Worm (Caenorhabditis elegans): ENCODE results near the gene C50E3.6.
A peak's percentile ranks its signal among the peaks of the same experiment; 100 is the strongest.

C50E3.6 gene

DNA sequence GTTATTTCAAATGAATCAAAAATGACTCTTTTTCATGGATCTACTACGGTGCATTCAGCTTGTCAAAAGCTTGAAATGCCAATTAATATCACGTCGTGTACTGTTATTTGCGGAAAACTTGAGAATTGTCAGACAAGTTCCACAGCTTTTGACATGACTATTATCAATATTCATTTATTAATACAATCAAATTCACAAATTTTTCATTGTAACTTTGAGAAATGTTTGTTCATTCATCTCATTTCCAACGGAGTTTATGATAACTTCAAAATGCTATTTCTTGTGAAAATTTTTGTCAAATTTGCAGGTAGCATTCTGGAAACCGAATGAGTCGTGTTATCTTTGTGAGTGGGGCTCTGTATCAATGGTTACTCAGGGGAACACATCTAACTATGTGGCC is 27.8 kb upstream of the C50E3.6 start, which contains the start of gene C50E3.15:
C50E3.15 (plus strand) TSS at position 301 of the 400 bp plus-strand sequence.
- TF ChIP-seq lin-14 (GFP tag; optimal IDR thresholded peaks at IDR 0.05), result no peak
- no peak for TF ChIP-seq ceh-8 (GFP tag; optimal IDR thresholded peaks at IDR 0.05)
- TF ChIP-seq unc-86 (tag; optimal IDR thresholded peaks at IDR 0.05), result no peak
- no peak for TF ChIP-seq swsn-7 (tag; optimal IDR thresholded peaks at IDR 0.05)
- TF ChIP-seq nhr-28 (tag; optimal IDR thresholded peaks at IDR 0.05), result no peak
- no peak for TF ChIP-seq egl-13 (tag; optimal IDR thresholded peaks at IDR 0.05)
- no peak for TF ChIP-seq mab-9 (GFP tag; IDR thresholded peaks at IDR 0.05)
- TF ChIP-seq ets-5 (GFP tag; IDR thresholded peaks at IDR 0.05), result no peak
- no peak for TF ChIP-seq zag-1 (tag; optimal IDR thresholded peaks at IDR 0.05)
- TF ChIP-seq isw-1 (GFP tag; IDR thresholded peaks at IDR 0.05), result no peak
- TF ChIP-seq dpl-1 (GFP tag; optimal IDR thresholded peaks at IDR 0.05), result no peak
- no peak for TF ChIP-seq sup-37 (GFP tag; optimal IDR thresholded peaks at IDR 0.05)
- no peak for TF ChIP-seq ztf-11 (tag; optimal IDR thresholded peaks at IDR 0.05)

DNA sequence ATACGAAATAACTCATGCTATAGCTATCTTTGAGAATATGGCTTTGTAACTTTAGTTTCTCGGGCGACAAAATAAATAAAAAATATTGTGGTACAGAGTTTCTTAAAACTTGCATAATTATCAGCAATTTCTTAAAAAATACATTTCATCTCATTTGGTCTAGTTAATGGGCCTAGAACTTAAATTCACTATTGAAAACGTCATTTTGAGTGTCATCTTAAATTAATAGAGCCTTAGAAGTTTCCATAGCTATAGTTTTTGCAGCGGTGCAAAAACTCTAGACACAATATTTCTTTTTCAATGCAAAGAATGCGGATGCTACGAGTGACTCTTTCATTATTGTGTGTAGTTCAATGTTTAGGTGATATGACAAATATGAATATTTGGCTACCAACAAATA is 21.7 kb upstream of the C50E3.6 start, which contains the start of gene clec-215:
clec-215 (plus strand) TSS at position 301 of the 400 bp plus-strand sequence.
- TF ChIP-seq C34B4.2 (tag; optimal IDR thresholded peaks at IDR 0.05) (no peak), nhr-28 (tag; optimal IDR thresholded peaks at IDR 0.05) (no peak), nhr-19 (GFP tag; conservative IDR thresholded peaks at IDR 0.05) (no peak), swsn-7 (tag; optimal IDR thresholded peaks at IDR 0.05) (no peak), efl-3 (GFP tag; optimal IDR thresholded peaks at IDR 0.05) (no peak), aly-2 (tag; optimal IDR thresholded peaks at IDR 0.05) (no peak), nhr-47 (tag; optimal IDR thresholded peaks at IDR 0.05) (no peak), lsy-2 (tag; optimal IDR thresholded peaks at IDR 0.05) (no peak), zip-4 (GFP tag; optimal IDR thresholded peaks at IDR 0.05) (no peak), lir-3 (tag; optimal IDR thresholded peaks at IDR 0.05; ENCODE audit: poor library complexity) (no peak), unc-86 (tag; optimal IDR thresholded peaks at IDR 0.05) (no peak), ceh-90 (tag; optimal IDR thresholded peaks at IDR 0.05) (no peak), ceh-8 (GFP tag; optimal IDR thresholded peaks at IDR 0.05) (no peak), lin-14 (GFP tag; optimal IDR thresholded peaks at IDR 0.05) (no peak), nhr-77 (tag; optimal IDR thresholded peaks at IDR 0.05) (no peak), lin-13 (GFP tag; optimal IDR thresholded peaks at IDR 0.05) (no peak), grh-1 (GFP tag; IDR thresholded peaks at IDR 0.05) (no peak), unc-62 (GFP tag; optimal IDR thresholded peaks at IDR 0.05) (no peak), fkh-4 (tag; optimal IDR thresholded peaks at IDR 0.05; ENCODE audit: borderline replicate concordance) (no peak)

DNA sequence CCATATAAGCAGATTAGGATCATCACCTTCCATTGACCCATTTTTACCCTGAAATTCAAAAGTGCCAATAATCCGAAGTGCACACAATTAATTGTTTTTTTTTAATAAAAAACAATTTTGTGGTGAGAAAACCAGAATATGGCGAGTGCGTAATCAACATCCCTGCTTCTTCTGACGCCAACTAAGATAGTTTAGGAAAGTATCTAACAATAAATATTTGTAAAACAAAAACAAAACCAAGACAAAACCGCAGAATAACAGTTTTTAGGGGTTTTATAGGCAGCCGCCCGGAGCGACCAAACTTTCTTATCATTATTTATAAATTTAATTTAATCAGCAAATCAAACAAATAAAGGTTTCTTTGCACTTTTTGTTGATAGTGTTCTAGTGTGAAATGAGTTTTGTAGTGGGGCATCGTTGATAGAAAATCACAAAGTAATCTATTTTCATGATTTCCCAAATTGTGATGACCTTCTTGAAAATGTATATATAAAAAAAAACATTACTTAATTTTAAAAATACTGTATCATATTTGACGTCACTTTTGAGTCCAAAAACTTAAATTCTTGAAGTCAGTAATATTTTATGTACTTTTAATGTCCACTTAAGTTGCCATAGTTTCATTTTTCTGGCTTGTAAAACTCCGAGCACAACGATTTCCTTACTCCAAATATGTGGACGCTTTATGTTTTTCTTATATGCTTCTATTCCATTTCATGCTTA is 19.5 kb upstream of the C50E3.6 start, which contains the start of the genes folt-3 and clec-214:
folt-3 (minus strand) TSS at position 51 of the 723 bp plus-strand sequence.
clec-214 (plus strand) TSS at position 673 of the 723 bp plus-strand sequence.
- TF ChIP-seq elt-2 (tag; optimal IDR thresholded peaks at IDR 0.05), result peak; percentile 32
- no peak for TF ChIP-seq nhr-47 (tag; optimal IDR thresholded peaks at IDR 0.05)

DNA sequence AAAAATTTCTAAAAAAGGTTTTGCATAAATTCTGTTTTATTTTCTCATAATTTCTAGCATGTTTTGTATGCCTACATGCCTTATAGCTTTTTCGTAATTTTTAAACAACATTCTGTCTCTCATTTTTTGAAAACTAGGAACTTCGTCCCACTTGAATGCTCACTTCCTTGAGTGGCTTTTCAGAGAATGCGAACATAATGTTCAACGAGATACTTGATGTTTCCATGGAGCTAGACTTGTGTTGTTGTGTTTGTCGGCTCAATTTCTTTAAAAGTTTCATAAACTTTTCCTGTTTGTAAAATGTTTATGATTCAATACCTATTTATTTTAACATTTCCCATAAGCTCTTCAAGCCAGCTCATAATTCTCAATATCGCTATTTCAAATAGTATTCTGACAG is 14.5 kb upstream of the C50E3.6 start, which contains the start of gene clec-213:
clec-213 (plus strand) TSS at position 301 of the 400 bp plus-strand sequence.
- no peak for TF ChIP-seq egl-13 (tag; optimal IDR thresholded peaks at IDR 0.05)
- TF ChIP-seq lin-39 (tag; optimal IDR thresholded peaks at IDR 0.05), result no peak
- no peak for TF ChIP-seq nhr-28 (tag; optimal IDR thresholded peaks at IDR 0.05)
- no peak for TF ChIP-seq ceh-63 (GFP tag; optimal IDR thresholded peaks at IDR 0.05)
- no peak for TF ChIP-seq aly-2 (tag; optimal IDR thresholded peaks at IDR 0.05)
- TF ChIP-seq F16B12.6 (tag; optimal IDR thresholded peaks at IDR 0.05), result no peak
- no peak for TF ChIP-seq irx-1 (tag; optimal IDR thresholded peaks at IDR 0.05)
- TF ChIP-seq fkh-8 (tag; optimal IDR thresholded peaks at IDR 0.05), result no peak
- no peak for TF ChIP-seq nhr-19 (GFP tag; conservative IDR thresholded peaks at IDR 0.05)
